Worm (Caenorhabditis elegans): Measurements from ENCODE around the gene C04G6.11.
A peak's percentile ranks its signal among the peaks of the same experiment; 100 is the strongest.

C04G6.11 gene

ce11 chrII:5112082-5112481 is 8.4 kb upstream of the C04G6.11 start, which contains the start of gene F09C12.8:
Gene F09C12.8, plus strand, starts transcription at chrII:5112382.
- TF ChIP-seq nhr-80 (tag; optimal IDR thresholded peaks at IDR 0.05) (no peak), cebp-1 (GFP tag; IDR thresholded peaks at IDR 0.05) (no peak), cebp-1 (tag; optimal IDR thresholded peaks at IDR 0.05) (no peak), hlh-26 (GFP tag; conservative IDR thresholded peaks at IDR 0.05) (no peak), nhr-120 (GFP tag; IDR thresholded peaks at IDR 0.05) (no peak), rec-8 (tag; optimal IDR thresholded peaks at IDR 0.05) (no peak), B0336.3 (GFP tag; IDR thresholded peaks at IDR 0.05) (no peak), bed-2 (GFP tag; IDR thresholded peaks at IDR 0.05) (no peak), C17E4.6 (GFP tag; IDR thresholded peaks at IDR 0.05) (no peak), F55B11.4 (tag; optimal IDR thresholded peaks at IDR 0.05; ENCODE audit: borderline replicate concordance, insufficient read depth) (no peak), F57A8.1 (GFP tag; optimal IDR thresholded peaks at IDR 0.05) (no peak), aptf-3 (GFP tag; IDR thresholded peaks at IDR 0.05) (no peak), snpc-4 (GFP tag; optimal IDR thresholded peaks at IDR 0.05) (no peak), snpc-4 (tag; optimal IDR thresholded peaks at IDR 0.05) (no peak)

ce11 chrII:5109693-5110092 is 6.1 kb upstream of the C04G6.11 start, which contains the start of gene F09C12.2:
Gene F09C12.2, plus strand, starts transcription at chrII:5110012.
- TF ChIP-seq mcd-1 (GFP tag; IDR thresholded peaks at IDR 0.05) (no peak), F39B2.1 (GFP tag; IDR thresholded peaks at IDR 0.05) (no peak), B0019.2 (GFP tag; conservative IDR thresholded peaks at IDR 0.05) (no peak), ztf-18 (tag; optimal IDR thresholded peaks at IDR 0.05) (no peak), Y53G8AR.9 (GFP tag; conservative IDR thresholded peaks at IDR 0.05) (no peak), mel-28 (tag; optimal IDR thresholded peaks at IDR 0.05; ENCODE audit: borderline replicate concordance) (no peak), madf-3 (GFP tag; IDR thresholded peaks at IDR 0.05) (no peak), snpc-3.4 (tag; optimal IDR thresholded peaks at IDR 0.05) (no peak), repo-1 (tag; optimal IDR thresholded peaks at IDR 0.05) (no peak), sptf-2 (GFP tag; optimal IDR thresholded peaks at IDR 0.05) (no peak), mes-4 (tag; optimal IDR thresholded peaks at IDR 0.05) (no peak), F23B12.7 (tag; optimal IDR thresholded peaks at IDR 0.05; ENCODE audit: insufficient read depth) (no peak), rpc-1 (optimal IDR thresholded peaks at IDR 0.05) (no peak), rpc-1 (tag; optimal IDR thresholded peaks at IDR 0.05) (no peak), tlf-1 (GFP tag; optimal IDR thresholded peaks at IDR 0.05) (no peak), hlh-26 (GFP tag; conservative IDR thresholded peaks at IDR 0.05) (no peak), nfya-2 (GFP tag; IDR thresholded peaks at IDR 0.05) (no peak), ccch-3 (GFP tag; optimal IDR thresholded peaks at IDR 0.05) (no peak), snpc-4 (GFP tag; optimal IDR thresholded peaks at IDR 0.05) (no peak), snpc-4 (tag; optimal IDR thresholded peaks at IDR 0.05) (no peak), T26A5.8 (tag; optimal IDR thresholded peaks at IDR 0.05) (no peak), efl-1 (GFP tag; optimal IDR thresholded peaks at IDR 0.05) (no peak)

- TF ChIP-seq Y56A3A.18 (GFP tag; IDR thresholded peaks at IDR 0.05) (peak; percentile 83; the same call in 1 of the 2 replicates), somi-1 (GFP tag; optimal IDR thresholded peaks at IDR 0.05) (peak; percentile 87), repo-1 (tag; optimal IDR thresholded peaks at IDR 0.05) (peak; percentile 79), zim-3 (tag; optimal IDR thresholded peaks at IDR 0.05) (peak; percentile 93), nhr-120 (GFP tag; IDR thresholded peaks at IDR 0.05) (0 out of 2 replicates have a peak, but pooled peaks have one; percentile 82), him-1 (tag; optimal IDR thresholded peaks at IDR 0.05) (peak; percentile 98), die-1 (tag; optimal IDR thresholded peaks at IDR 0.05) (peak; percentile 95), B0336.3 (GFP tag; IDR thresholded peaks at IDR 0.05) (peak; percentile 86), K11D2.4 (GFP tag; IDR thresholded peaks at IDR 0.05) (peak; percentile 62), dpl-1 (GFP tag; optimal IDR thresholded peaks at IDR 0.05) (peak; percentile 1), hsf-1 (GFP tag; IDR thresholded peaks at IDR 0.05) (peak; percentile 54; the same call in 1 of the 2 replicates), lin-26 (GFP tag; IDR thresholded peaks at IDR 0.05) (peak; percentile 96), sptf-2 (GFP tag; optimal IDR thresholded peaks at IDR 0.05) (peak; percentile 75), mxl-1 (tag; optimal IDR thresholded peaks at IDR 0.05) (peak; percentile 95), Y53G8AR.9 (GFP tag; conservative IDR thresholded peaks at IDR 0.05) (peak; percentile 61), gei-17 (GFP tag; optimal IDR thresholded peaks at IDR 0.05) (peak; percentile 18), ekl-4 (GFP tag; IDR thresholded peaks at IDR 0.05) (peak; percentile 89), pha-4 (tag; optimal IDR thresholded peaks at IDR 0.05) (no peak), nfya-2 (GFP tag; IDR thresholded peaks at IDR 0.05) (no peak), ceh-58 (GFP tag; IDR thresholded peaks at IDR 0.05) (no peak)
Measured at ce11 chrII:5105020-5105419, 1.4 kb upstream of the C04G6.11 start.
